Worm (Caenorhabditis elegans) whole organism, young adult: Measurements from ENCODE around the gene col-17.
A peak's percentile ranks its signal among the peaks of the same experiment; 100 is the strongest.

Source experiments
- B0261.1 ChIP-seq: sonication (generic microtip); optimal IDR thresholded peaks from 2 replicates; lab custom pipeline; 2016; ENCODE audit warnings: mild to moderate bottlenecking, missing genetic modification characterization, moderate library complexity, missing compliant biosample characterization
- B0336.3 ChIP-seq: fragments of 200-800 bp; sonication (Bioruptor generic); IDR thresholded peaks from 2 replicates; pipeline ENCODE4 v1.3.6; 2022; ENCODE audit warnings: missing genetic modification characterization, missing compliant biosample characterization
- F23B12.7 ChIP-seq: sonication (generic microtip); optimal IDR thresholded peaks from 2 replicates; lab custom pipeline; 2017; ENCODE audit warnings: missing genetic modification characterization, mild to moderate bottlenecking, missing compliant biosample characterization, antibody characterized with exemption, moderate library complexity; ENCODE audit not compliant: insufficient read depth
- F39B2.1 ChIP-seq: fragments of 200-800 bp; sonication (Bioruptor generic); IDR thresholded peaks from 2 replicates; pipeline ENCODE4 v1.3.6; 2022; ENCODE audit warnings: missing genetic modification reagents, missing genetic modification characterization, missing compliant biosample characterization
- F52B5.7 ChIP-seq: sonication (generic microtip); optimal IDR thresholded peaks from 2 replicates; lab custom pipeline; 2016; ENCODE audit warnings: mild to moderate bottlenecking, missing genetic modification characterization, missing compliant biosample characterization
- F57A8.1 ChIP-seq: fragments of 200-800 bp; sonication (Bioruptor generic); optimal IDR thresholded peaks from 2 replicates; lab custom pipeline; 2018; ENCODE audit warnings: mild to moderate bottlenecking, missing genetic modification characterization, moderate library complexity, missing compliant biosample characterization
- K11D2.4 ChIP-seq: fragments of 200-800 bp; sonication (Bioruptor generic); IDR thresholded peaks from 2 replicates; pipeline ENCODE4 v1.3.6; 2022; ENCODE audit warnings: missing genetic modification reagents, missing genetic modification characterization, missing compliant biosample characterization
- T26A5.8 ChIP-seq: sonication (generic microtip); optimal IDR thresholded peaks from 2 replicates; lab custom pipeline; 2016; ENCODE audit warnings: missing genetic modification characterization, missing compliant biosample characterization
- Y95B8A.8 ChIP-seq: fragments of 200-800 bp; sonication (Bioruptor generic); IDR thresholded peaks from 2 replicates; pipeline ENCODE4 v1.3.6; 2022; ENCODE audit warnings: missing genetic modification reagents, missing genetic modification characterization, missing compliant biosample characterization
- aptf-2 ChIP-seq: fragments of 200-800 bp; sonication (Bioruptor generic); conservative IDR thresholded peaks from 2 replicates; pipeline ENCODE4 v1.3.6; 2022; ENCODE audit warnings: missing genetic modification reagents, missing genetic modification characterization, missing compliant biosample characterization
- attf-5 ChIP-seq: fragments of 200-800 bp; sonication (Bioruptor generic); optimal IDR thresholded peaks from 2 replicates; lab custom pipeline; 2018; ENCODE audit warnings: mild to moderate bottlenecking, missing genetic modification characterization, missing compliant biosample characterization
- cebp-1 ChIP-seq, 2 experiments: fragments of 200-800 bp in 1 of 2; sonication (Bioruptor generic) in 1 of 2; sonication (generic microtip) in 1 of 2; IDR thresholded peaks in 1 of 2; optimal IDR thresholded peaks in 1 of 2; 2 replicates each; pipeline versions ENCODE4 v1.3.6 to Lab custom; 2017 to 2022; ENCODE audit warnings: missing compliant biosample characterization in 2 of 2, missing genetic modification characterization in 2 of 2, mild to moderate bottlenecking in 1 of 2, missing genetic modification reagents in 1 of 2, moderate library complexity in 1 of 2
- ceh-58 ChIP-seq: fragments of 200-800 bp; sonication (Bioruptor generic); IDR thresholded peaks from 2 replicates; pipeline ENCODE4 v1.3.6; 2022; ENCODE audit warnings: missing genetic modification characterization, missing compliant biosample characterization
- ceh-79 ChIP-seq: sonication (generic microtip); optimal IDR thresholded peaks from 2 replicates; lab custom pipeline; 2017; ENCODE audit warnings: mild to moderate bottlenecking, missing genetic modification characterization, missing compliant biosample characterization
- ceh-91 ChIP-seq: fragments of 200-800 bp; sonication (Bioruptor generic); IDR thresholded peaks from 2 replicates; pipeline ENCODE4 v1.3.6; 2022; ENCODE audit warnings: missing genetic modification reagents, missing genetic modification characterization, missing compliant biosample characterization
- dox-1 ChIP-seq: fragments of 200-800 bp; sonication (Bioruptor generic); IDR thresholded peaks from 2 replicates; pipeline ENCODE4 v1.3.6; 2022; ENCODE audit warnings: missing genetic modification reagents, missing genetic modification characterization, missing compliant biosample characterization
- dpff-1 ChIP-seq: sonication (generic microtip); optimal IDR thresholded peaks from 2 replicates; lab custom pipeline; 2017; ENCODE audit warnings: mild to moderate bottlenecking, missing genetic modification characterization, missing compliant biosample characterization
- egrh-3 ChIP-seq: fragments of 200-800 bp; sonication (Bioruptor generic); IDR thresholded peaks from 2 replicates; pipeline ENCODE4 v1.3.6; 2022; ENCODE audit warnings: missing genetic modification reagents, missing genetic modification characterization, missing compliant biosample characterization
- ets-4 ChIP-seq: fragments of 200-800 bp; sonication (Bioruptor generic); optimal IDR thresholded peaks from 2 replicates; lab custom pipeline; 2018; ENCODE audit warnings: mild to moderate bottlenecking, missing genetic modification characterization, missing compliant biosample characterization
- let-526 ChIP-seq: fragments of 200-800 bp; sonication (Bioruptor generic); IDR thresholded peaks from 2 replicates; pipeline ENCODE4 v1.3.6; 2022; ENCODE audit warnings: missing genetic modification reagents, missing genetic modification characterization, missing compliant biosample characterization
- lin-26 ChIP-seq: fragments of 200-800 bp; sonication (Bioruptor generic); IDR thresholded peaks from 2 replicates; pipeline ENCODE4 v1.3.6; 2022; ENCODE audit warnings: missing genetic modification reagents, missing genetic modification characterization, missing compliant biosample characterization
- lin-54 ChIP-seq: fragments of 200-800 bp; sonication (Bioruptor generic); optimal IDR thresholded peaks from 2 replicates; lab custom pipeline; 2018; ENCODE audit warnings: mild to moderate bottlenecking, missing genetic modification characterization, missing compliant biosample characterization
- lir-1 ChIP-seq: fragments of 200-800 bp; sonication (Bioruptor generic); conservative IDR thresholded peaks from 2 replicates; pipeline ENCODE4 v1.3.6; 2022; ENCODE audit warnings: missing genetic modification reagents, missing genetic modification characterization, missing compliant biosample characterization
- madf-10 ChIP-seq: sonication (generic microtip); optimal IDR thresholded peaks from 2 replicates; lab custom pipeline; 2016; ENCODE audit warnings: mild to moderate bottlenecking, missing genetic modification characterization, missing compliant biosample characterization
- madf-3 ChIP-seq: fragments of 200-800 bp; sonication (Bioruptor generic); IDR thresholded peaks from 2 replicates; pipeline ENCODE4 v1.3.6; 2022; ENCODE audit warnings: missing genetic modification reagents, missing genetic modification characterization, missing compliant biosample characterization
- mcd-1 ChIP-seq: fragments of 200-800 bp; sonication (Bioruptor generic); IDR thresholded peaks from 2 replicates; pipeline ENCODE4 v1.3.6; 2022; ENCODE audit warnings: missing genetic modification reagents, missing genetic modification characterization, missing compliant biosample characterization
- nfyb-1 ChIP-seq: fragments of 200-800 bp; sonication (Bioruptor generic); IDR thresholded peaks from 2 replicates; pipeline ENCODE4 v1.3.6; 2022; ENCODE audit warnings: missing genetic modification reagents, missing genetic modification characterization, missing compliant biosample characterization
- nhr-80 ChIP-seq: sonication (generic microtip); optimal IDR thresholded peaks from 2 replicates; lab custom pipeline; 2016; ENCODE audit warnings: missing genetic modification characterization, missing compliant biosample characterization
- pbrm-1 ChIP-seq: fragments of 200-800 bp; sonication (Bioruptor generic); IDR thresholded peaks from 2 replicates; pipeline ENCODE4 v1.3.6; 2022; ENCODE audit warnings: missing genetic modification reagents, missing genetic modification characterization, missing compliant biosample characterization
- rec-8 ChIP-seq, 2 experiments: sonication (generic microtip); optimal IDR thresholded peaks; 2 replicates each; lab custom pipeline; 2016; ENCODE audit warnings: mild to moderate bottlenecking in 2 of 2, missing genetic modification characterization in 2 of 2, missing genetic modification reagents in 2 of 2, missing genotype in 2 of 2, missing biosample characterization in 1 of 2, missing compliant biosample characterization in 1 of 2, moderate library complexity in 1 of 2
- tbp1 ChIP-seq: fragments of 200-800 bp; sonication (Bioruptor generic); optimal IDR thresholded peaks from 2 replicates; lab custom pipeline; 2018; ENCODE audit warnings: mild to moderate bottlenecking, missing genetic modification characterization, missing compliant biosample characterization
- xnd-1 ChIP-seq: sonication (generic microtip); optimal IDR thresholded peaks from 2 replicates; lab custom pipeline; 2016; ENCODE audit warnings: missing genotype, missing genetic modification reagents, missing genetic modification characterization, missing compliant biosample characterization
- ztf-18 ChIP-seq: sonication (generic microtip); optimal IDR thresholded peaks from 2 replicates; lab custom pipeline; 2016; ENCODE audit warnings: missing genotype, mild to moderate bottlenecking, missing genetic modification characterization, missing compliant biosample characterization
- ztf-26 ChIP-seq: sonication (generic microtip); optimal IDR thresholded peaks from 2 replicates; lab custom pipeline; 2017; ENCODE audit warnings: missing genetic modification characterization, missing compliant biosample characterization

Gene col-17

ce11 chrII:4857873-4858364 is 9.5 kb downstream of the col-17 start, which contains the start of gene F11G11.5 (continued):
- TF ChIP-seq mcd-1 (GFP tag; lab: Robert Waterston, UW) (peak; percentile 41; the same call in 1 of the 2 replicates), pbrm-1 (GFP tag; lab: Robert Waterston, UW) (no peak), madf-3 (GFP tag; lab: Robert Waterston, UW) (0 out of 2 replicates have a peak, but pooled peaks have one; percentile 3), F23B12.7 (tag; lab: Kevin White, UChicago) (no peak), xnd-1 (tag; lab: Kevin White, UChicago) (no peak), lir-1 (no peak), B0336.3 (GFP tag; lab: Robert Waterston, UW) (peak; percentile 59; the same call in 1 of the 2 replicates), ceh-79 (no peak), rec-8 (tag; optimal IDR thresholded peaks at IDR 0.05; lab: Kevin White, UChicago) (no peak), T26A5.8 (no peak), B0261.1 (no peak), F39B2.1 (GFP tag; lab: Robert Waterston, UW) (no peak), madf-10 (no peak), dpff-1 (tag; lab: Kevin White, UChicago) (no peak), ceh-58 (GFP tag; lab: Robert Waterston, UW) (no peak)

ce11 chrII:4857086-4857485 is 10.3 kb downstream of the col-17 start:
- TF ChIP-seq tbp1 (GFP tag; lab: Kevin White, UChicago) (peak; percentile 15), Y95B8A.8 (GFP tag; lab: Robert Waterston, UW) (no peak), dox-1 (GFP tag; lab: Robert Waterston, UW) (peak; percentile 54; the same call in 1 of the 2 replicates), ztf-18 (peak; percentile 15), ztf-26 (tag; lab: Kevin White, UChicago) (no peak), nhr-80 (tag; lab: Kevin White, UChicago) (peak; percentile 89), lin-54 (peak; percentile 21), cebp-1 (GFP tag; IDR thresholded peaks at IDR 0.05; lab: Robert Waterston, UW) (no peak), cebp-1 (tag; optimal IDR thresholded peaks at IDR 0.05; lab: Kevin White, UChicago) (peak; percentile 14), ets-4 (GFP tag; lab: Kevin White, UChicago) (peak; percentile 36)
- TF ChIP-seq, all 124 proteins: peak for 7

- TF ChIP-seq aptf-2 (GFP tag; lab: Robert Waterston, UW): no peak
- TF ChIP-seq nfyb-1 (GFP tag; lab: Robert Waterston, UW): 0 out of 2 replicates have a peak, but pooled peaks have one; percentile 46
- TF ChIP-seq let-526: peak; percentile 24; the same call in 1 of the 2 replicates
- TF ChIP-seq pbrm-1 (GFP tag; lab: Robert Waterston, UW): 0 out of 2 replicates have a peak, but pooled peaks have one; percentile 12
- TF ChIP-seq F52B5.7: no peak
- no peak for TF ChIP-seq F57A8.1 (GFP tag; lab: Kevin White, UChicago)
- TF ChIP-seq mcd-1 (GFP tag; lab: Robert Waterston, UW): no peak
- TF ChIP-seq attf-5 (GFP tag; lab: Kevin White, UChicago): peak; percentile 39
- 0 out of 2 replicates have a peak, but pooled peaks have one; percentile 13 for TF ChIP-seq lin-26
- peak; percentile 96 for TF ChIP-seq cebp-1 (GFP tag; IDR thresholded peaks at IDR 0.05; lab: Robert Waterston, UW)
- TF ChIP-seq cebp-1 (tag; optimal IDR thresholded peaks at IDR 0.05; lab: Kevin White, UChicago): peak; percentile 99
- TF ChIP-seq ceh-91 (GFP tag; lab: Robert Waterston, UW): no peak
These were observed 11.3 kb downstream of the col-17 start for ce11 chrII:4856113-4856512.

ce11 chrII:4855489-4855888 is 11.9 kb downstream of the col-17 start:
- TF ChIP-seq egrh-3 (GFP tag; lab: Robert Waterston, UW): no peak
- TF ChIP-seq K11D2.4 (GFP tag; lab: Robert Waterston, UW): 0 out of 2 replicates have a peak, but pooled peaks have one; percentile 19
